Worm (Caenorhabditis elegans) whole organism, L1 larva: Measurements from ENCODE around the gene fbxa-75.
A peak's percentile ranks its signal among the peaks of the same experiment; 100 is the strongest.

Experiments
- F16B12.6 ChIP-seq: fragments of 150-350 bp; optimal IDR thresholded peaks from 2 replicates; lab custom pipeline; 2014; ENCODE audit warnings: missing biosample characterization, missing genetic modification characterization
- Y116A8C.19 ChIP-seq: sonication (generic microtip); optimal IDR thresholded peaks from 2 replicates; lab custom pipeline; 2016; ENCODE audit warnings: missing compliant biosample characterization, missing genetic modification characterization, borderline replicate concordance
- aha-1 ChIP-seq: fragments of 150-350 bp; optimal IDR thresholded peaks from 2 replicates; lab custom pipeline; 2014; ENCODE audit warnings: missing biosample characterization, missing genetic modification characterization
- alr-1 ChIP-seq: fragments of 200-800 bp; sonication (Bioruptor generic); optimal IDR thresholded peaks from 2 replicates; lab custom pipeline; 2018; ENCODE audit warnings: borderline replicate concordance, mild to moderate bottlenecking, missing genetic modification characterization, missing compliant biosample characterization
- aly-2 ChIP-seq: fragments of 150-350 bp; optimal IDR thresholded peaks from 2 replicates; lab custom pipeline; 2014; ENCODE audit warnings: missing biosample characterization, missing genetic modification characterization
- ceh-82 ChIP-seq, 3 experiments: fragments of 150-350 bp in 1 of 3; sonication (generic microtip) in 2 of 3; optimal IDR thresholded peaks; 2 replicates each; lab custom pipeline; 2014 to 2017; ENCODE audit warnings: missing biosample characterization in 3 of 3, missing genetic modification characterization in 3 of 3
- ceh-90 ChIP-seq: sonication (generic microtip); optimal IDR thresholded peaks from 2 replicates; lab custom pipeline; 2016; ENCODE audit warnings: missing genetic modification characterization, missing compliant biosample characterization
- ces-1 ChIP-seq: fragments of 150-350 bp; optimal IDR thresholded peaks from 2 replicates; lab custom pipeline; 2014; ENCODE audit warnings: missing biosample characterization, missing genetic modification reagents, missing genetic modification characterization
- dpl-1 ChIP-seq, 3 experiments: fragments of 150-350 bp in 2 of 3; sonication (generic microtip) in 1 of 3; optimal IDR thresholded peaks; 2 replicates each; lab custom pipeline; 2014 to 2017; ENCODE audit warnings: missing biosample characterization in 3 of 3, missing genetic modification characterization in 3 of 3, missing genetic modification reagents in 3 of 3
- efl-1 ChIP-seq, 4 experiments: fragments of 150-350 bp; optimal IDR thresholded peaks in 3 of 4; peaks in 1 of 4; 1 replicate in 1 of 4; 2 replicates in 3 of 4; lab custom pipeline; 2014; ENCODE audit warnings: missing biosample characterization in 2 of 4, missing genetic modification characterization in 2 of 4, missing genetic modification reagents in 2 of 4
- elt-2 ChIP-seq: sonication (generic microtip); optimal IDR thresholded peaks from 2 replicates; lab custom pipeline; 2016; ENCODE audit warnings: missing genetic modification characterization, mild to moderate bottlenecking, inconsistent platforms, missing compliant biosample characterization, missing genetic modification reagents
- ets-5 ChIP-seq: fragments of 200-800 bp; sonication (Bioruptor generic); IDR thresholded peaks from 2 replicates; pipeline ENCODE4 v1.3.6; 2022; ENCODE audit warnings: missing genetic modification characterization, missing compliant biosample characterization
- hpl-2 ChIP-seq: fragments of 150-350 bp; optimal IDR thresholded peaks from 2 replicates; lab custom pipeline; 2014; ENCODE audit warnings: missing biosample characterization, missing genetic modification reagents, missing genetic modification characterization
- lin-14 ChIP-seq: fragments of 200-800 bp; sonication (Bioruptor generic); optimal IDR thresholded peaks from 2 replicates; lab custom pipeline; 2018; ENCODE audit warnings: mild to moderate bottlenecking, missing genetic modification characterization, moderate library complexity, missing compliant biosample characterization
- lin-15B ChIP-seq: fragments of 150-350 bp; sonication (generic microtip); optimal IDR thresholded peaks from 3 replicates; lab custom pipeline; 2014; ENCODE audit warnings: missing biosample characterization, missing genetic modification characterization
- lin-35 ChIP-seq, 2 experiments: fragments of 150-350 bp; optimal IDR thresholded peaks; 2 replicates each; lab custom pipeline; 2014; ENCODE audit warnings: missing biosample characterization in 2 of 2, missing genetic modification characterization in 2 of 2, missing genetic modification reagents in 2 of 2
- nhr-237 ChIP-seq: fragments of 150-350 bp; optimal IDR thresholded peaks from 2 replicates; lab custom pipeline; 2014; ENCODE audit warnings: missing biosample characterization, missing genetic modification characterization
- nhr-28 ChIP-seq: fragments of 150-350 bp; optimal IDR thresholded peaks from 2 replicates; lab custom pipeline; 2014; ENCODE audit warnings: missing biosample characterization, missing genetic modification characterization
- nhr-71 ChIP-seq: sonication (generic microtip); optimal IDR thresholded peaks from 2 replicates; lab custom pipeline; 2016; ENCODE audit warnings: mild to moderate bottlenecking, missing genetic modification characterization, moderate library complexity, missing compliant biosample characterization
- nhr-84 ChIP-seq: sonication (generic microtip); optimal IDR thresholded peaks from 2 replicates; lab custom pipeline; 2017; ENCODE audit warnings: missing biosample characterization, missing genetic modification characterization
- nhr-90 ChIP-seq: sonication (generic microtip); optimal IDR thresholded peaks from 2 replicates; lab custom pipeline; 2016; ENCODE audit warnings: mild to moderate bottlenecking, missing genetic modification characterization, missing compliant biosample characterization; ENCODE audit not compliant: poor library complexity
- pqm-1 ChIP-seq: sonication (generic microtip); optimal IDR thresholded peaks from 3 replicates; lab custom pipeline; 2017; ENCODE audit warnings: missing biosample characterization, missing genetic modification characterization
- sox-4 ChIP-seq: sonication (generic microtip); optimal IDR thresholded peaks from 2 replicates; lab custom pipeline; 2016; ENCODE audit warnings: missing genetic modification characterization, missing compliant biosample characterization
- sptf-1 ChIP-seq: fragments of 150-350 bp; optimal IDR thresholded peaks from 2 replicates; lab custom pipeline; 2014; ENCODE audit warnings: missing biosample characterization, missing genetic modification characterization
- sup-37 ChIP-seq: fragments of 200-800 bp; sonication (Bioruptor generic); optimal IDR thresholded peaks from 2 replicates; lab custom pipeline; 2018; ENCODE audit warnings: mild to moderate bottlenecking, missing genetic modification characterization, missing compliant biosample characterization
- swsn-7 ChIP-seq: sonication (generic microtip); optimal IDR thresholded peaks from 2 replicates; lab custom pipeline; 2016; ENCODE audit warnings: missing genetic modification characterization, missing compliant biosample characterization
- tlp-1 ChIP-seq: fragments of 150-350 bp; optimal IDR thresholded peaks from 2 replicates; lab custom pipeline; 2014; ENCODE audit warnings: missing biosample characterization, missing genetic modification characterization
- unc-30 ChIP-seq: sonication (generic microtip); optimal IDR thresholded peaks from 2 replicates; lab custom pipeline; 2017; ENCODE audit warnings: missing biosample characterization, missing genetic modification characterization
- unc-86 ChIP-seq: sonication (generic microtip); optimal IDR thresholded peaks from 2 replicates; lab custom pipeline; 2016; ENCODE audit warnings: missing genetic modification characterization, missing compliant biosample characterization
- unc-98 ChIP-seq: fragments of 200-800 bp; sonication (Bioruptor generic); IDR thresholded peaks from 2 replicates; pipeline ENCODE4 v1.3.6; 2022; ENCODE audit warnings: missing genetic modification characterization, missing compliant biosample characterization
- zag-1 ChIP-seq: fragments of 150-350 bp; optimal IDR thresholded peaks from 2 replicates; lab custom pipeline; 2014; ENCODE audit warnings: missing biosample characterization, missing genetic modification characterization
- ztf-11 ChIP-seq, 2 experiments: sonication (generic microtip); optimal IDR thresholded peaks; 2 replicates each; lab custom pipeline; 2016 to 2017; ENCODE audit warnings: missing genetic modification characterization in 2 of 2, missing biosample characterization in 1 of 2, missing compliant biosample characterization in 1 of 2

The fbxa-75 gene

ce11 chrIII:1342488-1342887 lies 39.0 kb downstream of the fbxa-75 start, which contains the start of gene fbxa-26:
Gene fbxa-26, minus strand, starts transcription at chrIII:1342522.
- TF ChIP-seq ceh-82 (tag; optimal IDR thresholded peaks at IDR 0.05; lab: Kevin White, UChicago): no peak
- no peak for TF ChIP-seq dpl-1 (GFP tag; optimal IDR thresholded peaks at IDR 0.05; lab: Kevin White, UChicago)
- TF ChIP-seq lin-15B (tag; lab: Kevin White, UChicago): no peak
- TF ChIP-seq ceh-90: no peak
- TF ChIP-seq hpl-2 (GFP tag; lab: Kevin White, UChicago): no peak
- TF ChIP-seq nhr-84 (tag; lab: Kevin White, UChicago): no peak
- TF ChIP-seq sup-37 (GFP tag; lab: Kevin White, UChicago): no peak
- no peak for TF ChIP-seq aha-1 (tag; lab: Kevin White, UChicago)
- TF ChIP-seq nhr-237 (tag; lab: Kevin White, UChicago): no peak

ce11 chrIII:1342919-1343419 lies 39.5 kb downstream of the fbxa-75 start, which contains the start of gene fbxa-27:
Gene fbxa-27, plus strand, starts transcription at chrIII:1342969.
- TF ChIP-seq lin-35 (GFP tag; optimal IDR thresholded peaks at IDR 0.05; lab: Kevin White, UChicago): peak in 1 of 2 experiments; percentile 20
- TF ChIP-seq dpl-1 (GFP tag; optimal IDR thresholded peaks at IDR 0.05; lab: Kevin White, UChicago): peak in 1 of 3 experiments; percentile 44
- TF ChIP-seq efl-1 (optimal IDR thresholded peaks at IDR 0.05; lab: Kevin White, UChicago): peak; percentile 27 to 63
- TF ChIP-seq efl-1 (GFP tag; optimal IDR thresholded peaks at IDR 0.05 in 1 of 2; lab: Kevin White, UChicago): peak; percentile 62 to 76
- no peak for TF ChIP-seq Y116A8C.19
- TF ChIP-seq, all 84 proteins: peak for 3

- TF ChIP-seq sptf-1 (no peak), pqm-1 (tag; lab: Kevin White, UChicago) (no peak), nhr-90 (tag; lab: Kevin White, UChicago) (no peak), alr-1 (tag; lab: Kevin White, UChicago) (no peak), tlp-1 (no peak), unc-98 (no peak), ztf-11 (tag; optimal IDR thresholded peaks at IDR 0.05; lab: Kevin White, UChicago) (no peak), nhr-28 (tag; lab: Kevin White, UChicago) (no peak), ets-5 (no peak), F16B12.6 (tag; lab: Kevin White, UChicago) (no peak)
Observed at ce11 chrIII:1345694-1346093, 42.2 kb downstream of the fbxa-75 start, which contains the start of gene Y82E9BL.6. Gene Y82E9BL.6, minus strand, starts transcription at chrIII:1345794.

ce11 chrIII:1347003-1347402 lies 43.5 kb downstream of the fbxa-75 start:
- TF ChIP-seq nhr-71 (tag; lab: Kevin White, UChicago) (no peak), efl-1 (optimal IDR thresholded peaks at IDR 0.05; lab: Kevin White, UChicago) (no peak), efl-1 (GFP tag; optimal IDR thresholded peaks at IDR 0.05 in 1 of 2; lab: Kevin White, UChicago) (peak in 1 of 2 experiments; percentile 51)

- TF ChIP-seq ceh-82 (tag; optimal IDR thresholded peaks at IDR 0.05; lab: Kevin White, UChicago) (no peak), aly-2 (tag; lab: Kevin White, UChicago) (no peak), unc-86 (no peak), zag-1 (no peak), swsn-7 (tag; lab: Kevin White, UChicago) (no peak), ceh-90 (no peak), tlp-1 (no peak), sox-4 (tag; lab: Kevin White, UChicago) (no peak), lin-14 (GFP tag; lab: Kevin White, UChicago) (no peak), ces-1 (GFP tag; lab: Kevin White, UChicago) (no peak)
Observed at ce11 chrIII:1347539-1347938, 44.0 kb downstream of the fbxa-75 start, which contains the start of gene Y82E9BL.5. Gene Y82E9BL.5, minus strand, starts transcription at chrIII:1347639.

ce11 chrIII:1349313-1349712 lies 45.8 kb downstream of the fbxa-75 start, which contains the start of gene fbxa-25:
Gene fbxa-25, minus strand, starts transcription at chrIII:1349450.
- TF ChIP-seq efl-1 (optimal IDR thresholded peaks at IDR 0.05; lab: Kevin White, UChicago) (no peak), efl-1 (GFP tag; optimal IDR thresholded peaks at IDR 0.05 in 1 of 2; lab: Kevin White, UChicago) (peak in 1 of 2 experiments; percentile 51), unc-30 (tag; lab: Kevin White, UChicago) (no peak), elt-2 (tag; lab: Kevin White, UChicago) (peak; percentile 5)
